Worm (Caenorhabditis elegans) whole organism, L4/young adult: Measurements from ENCODE around the gene magu-4.

Experiments used
- W03F9.2 ChIP-seq: fragments of 150-350 bp; optimal IDR thresholded peaks from 2 replicates; lab custom pipeline; 2014; ENCODE audit warnings: missing biosample characterization, missing genetic modification characterization
- dao-5 ChIP-seq: sonication (generic microtip); optimal IDR thresholded peaks from 2 replicates; lab custom pipeline; 2016; ENCODE audit warnings: missing genotype, missing genetic modification characterization, moderate library complexity, missing compliant biosample characterization
- him-1 ChIP-seq: sonication (generic microtip); optimal IDR thresholded peaks from 2 replicates; lab custom pipeline; 2016; ENCODE audit warnings: missing genotype, missing genetic modification reagents, missing genetic modification characterization, missing compliant biosample characterization

ce11 chrIV:10062728-10063127, 53.2 kb downstream of the magu-4 start, which contains the start of gene ipla-7:
- no peak for TF ChIP-seq W03F9.2 (tag; lab: Kevin White, UChicago)
- TF ChIP-seq dao-5 (tag; lab: Kevin White, UChicago): no peak
- no peak for TF ChIP-seq him-1 (tag; lab: Kevin White, UChicago)
